Fruit fly (Drosophila melanogaster) whole organism, wandering third instar larva: ENCODE measurements around the gene CG3726.
A peak's percentile ranks its signal among the peaks of the same experiment; 100 is the strongest.
"Not testable (repeated sequence)": the region's sequence is repeated elsewhere in the genome, so short reads cannot be mapped to it uniquely, and the experiment has no call there.

ENCODE experiments used
- Abd-B ChIP-seq: fragments of >200 bp; optimal IDR thresholded peaks from 2 replicates; lab custom pipeline; 2017; ENCODE audit warnings: missing biosample characterization, missing genetic modification characterization
- CG32264 ChIP-seq: fragments of 200-800 bp; sonication (Bioruptor generic); optimal IDR thresholded peaks from 2 replicates; lab custom pipeline; 2016; ENCODE audit warnings: missing biosample characterization, missing genetic modification characterization
- CrebA ChIP-seq: fragments of 200-800 bp; sonication (Bioruptor generic); optimal IDR thresholded peaks from 2 replicates; lab custom pipeline; 2016; ENCODE audit warnings: missing biosample characterization, mild to moderate bottlenecking, missing genetic modification characterization, borderline replicate concordance
- Dfd ChIP-seq: fragments of >200 bp; optimal IDR thresholded peaks from 2 replicates; lab custom pipeline; 2017; ENCODE audit warnings: missing biosample characterization, missing genetic modification characterization
- Dif ChIP-seq: fragments of 200-275, 200-300 bp; sonication (Bioruptor generic); optimal IDR thresholded peaks from 2 replicates; lab custom pipeline; 2018; ENCODE audit warnings: missing biosample characterization, missing genetic modification characterization; ENCODE audit not compliant: partially characterized antibody
- GATAd ChIP-seq: sonication (Bioruptor generic); optimal IDR thresholded peaks from 2 replicates; lab custom pipeline; 2016; ENCODE audit warnings: missing biosample characterization, missing genetic modification characterization
- HLH106 ChIP-seq: fragments of 200-800 bp; optimal IDR thresholded peaks from 3 replicates; lab custom pipeline; 2019; ENCODE audit warnings: missing biosample characterization, mild to moderate bottlenecking, missing genetic modification characterization, moderate library complexity
- Hnf4 ChIP-seq: fragments of 200-800 bp; sonication (Bioruptor generic); optimal IDR thresholded peaks from 2 replicates; lab custom pipeline; 2016; ENCODE audit warnings: missing biosample characterization, mild to moderate bottlenecking, missing genetic modification characterization
- Hr78 ChIP-seq: fragments of >200 bp; optimal IDR thresholded peaks from 2 replicates; lab custom pipeline; 2017; ENCODE audit warnings: missing biosample characterization, missing genetic modification characterization
- Hr83 ChIP-seq: fragments of 200-300 bp; sonication (Bioruptor generic); optimal IDR thresholded peaks from 2 replicates; lab custom pipeline; 2016; ENCODE audit warnings: missing biosample characterization, mild to moderate bottlenecking, missing genetic modification characterization, moderate library complexity; ENCODE audit not compliant: poor library complexity, severe bottlenecking
- Jra ChIP-seq: sonication (Bioruptor generic); optimal IDR thresholded peaks from 2 replicates; lab custom pipeline; 2016; ENCODE audit warnings: missing biosample characterization, missing genetic modification characterization
- Myc ChIP-seq: fragments of >200 bp; optimal IDR thresholded peaks from 2 replicates; lab custom pipeline; 2017
- N ChIP-seq: fragments of >200 bp; optimal IDR thresholded peaks from 2 replicates; lab custom pipeline; 2018; ENCODE audit warnings: missing biosample characterization, missing external identifiers, missing genetic modification characterization
- OdsH ChIP-seq: fragments of 200-800 bp; sonication (Bioruptor generic); optimal IDR thresholded peaks from 2 replicates; lab custom pipeline; 2016; ENCODE audit warnings: missing biosample characterization, mild to moderate bottlenecking, missing genetic modification characterization
- Rel ChIP-seq, 2 experiments: fragments of 200-800 bp; sonication (Bioruptor generic) in 1 of 2; optimal IDR thresholded peaks; 2 replicates in 1 of 2; 3 replicates in 1 of 2; lab custom pipeline; 2016 to 2019; ENCODE audit warnings: mild to moderate bottlenecking in 2 of 2, missing biosample characterization in 2 of 2, missing genetic modification characterization in 2 of 2, moderate library complexity in 1 of 2
- Sp1 ChIP-seq: fragments of 200-800 bp; sonication (Bioruptor generic); optimal IDR thresholded peaks from 3 replicates; lab custom pipeline; 2019; ENCODE audit warnings: missing biosample characterization, mild to moderate bottlenecking, missing genetic modification characterization, moderate library complexity
- Vsx2 ChIP-seq: fragments of 200-300, 225-300 bp; sonication (Bioruptor generic); optimal IDR thresholded peaks from 2 replicates; lab custom pipeline; 2018; ENCODE audit warnings: missing biosample characterization, missing genetic modification characterization; ENCODE audit not compliant: partially characterized antibody
- br ChIP-seq: fragments of 200-800 bp; sonication (Bioruptor generic); optimal IDR thresholded peaks from 2 replicates; lab custom pipeline; 2016; ENCODE audit warnings: missing biosample characterization, missing genetic modification characterization
- brk ChIP-seq: fragments of 200-800 bp; sonication (Bioruptor generic); optimal IDR thresholded peaks from 2 replicates; lab custom pipeline; 2016; ENCODE audit warnings: missing biosample characterization, mild to moderate bottlenecking, missing genetic modification characterization
- dmrt93B ChIP-seq: fragments of 200-800 bp; sonication (Bioruptor generic); optimal IDR thresholded peaks from 2 replicates; lab custom pipeline; 2018; ENCODE audit warnings: missing biosample characterization, mild to moderate bottlenecking, missing genetic modification characterization
- dsf ChIP-seq: sonication (Bioruptor generic); optimal IDR thresholded peaks from 2 replicates; lab custom pipeline; 2016; ENCODE audit warnings: missing biosample characterization, missing genetic modification characterization, borderline replicate concordance
- ey ChIP-seq: fragments of 200-800 bp; sonication (Bioruptor generic); optimal IDR thresholded peaks from 2 replicates; lab custom pipeline; 2016; ENCODE audit warnings: missing biosample characterization, missing genetic modification characterization
- foxo ChIP-seq, 2 experiments: fragments of 200-800 bp; sonication (Bioruptor generic); optimal IDR thresholded peaks; 2 replicates in 1 of 2; 3 replicates in 1 of 2; lab custom pipeline; 2016 to 2017; ENCODE audit warnings: missing biosample characterization in 2 of 2, missing genetic modification characterization in 2 of 2
- h ChIP-seq: fragments of 200-800 bp; sonication (Bioruptor generic); optimal IDR thresholded peaks from 3 replicates; lab custom pipeline; 2016; ENCODE audit warnings: missing biosample characterization, mild to moderate bottlenecking, missing genetic modification characterization
- lola ChIP-seq: fragments of >200 bp; optimal IDR thresholded peaks from 2 replicates; lab custom pipeline; 2017; ENCODE audit warnings: missing biosample characterization, missing genetic modification characterization
- pan ChIP-seq: fragments of >200 bp; optimal IDR thresholded peaks from 2 replicates; lab custom pipeline; 2017
- psq ChIP-seq: fragments of 200-800 bp; sonication (Bioruptor generic); optimal IDR thresholded peaks from 3 replicates; lab custom pipeline; 2017; ENCODE audit warnings: missing biosample characterization, mild to moderate bottlenecking, missing genetic modification characterization, moderate library complexity
- rgr ChIP-seq: fragments of 200-800 bp; sonication (Bioruptor generic); optimal IDR thresholded peaks from 3 replicates; lab custom pipeline; 2016; ENCODE audit warnings: missing biosample characterization, mild to moderate bottlenecking, missing genetic modification characterization
- sage ChIP-seq: fragments of 200-800 bp; sonication (Bioruptor generic); optimal IDR thresholded peaks from 2 replicates; lab custom pipeline; 2016; ENCODE audit warnings: missing biosample characterization, mild to moderate bottlenecking, missing genetic modification characterization
- sv ChIP-seq: fragments of 200-800 bp; sonication (Bioruptor generic); optimal IDR thresholded peaks from 3 replicates; lab custom pipeline; 2016; ENCODE audit warnings: missing biosample characterization, missing genetic modification characterization
- tai ChIP-seq: sonication (Bioruptor generic); optimal IDR thresholded peaks from 2 replicates; lab custom pipeline; 2016; ENCODE audit warnings: missing biosample characterization, missing genetic modification characterization
- usp ChIP-seq: fragments of >200 bp; optimal IDR thresholded peaks from 2 replicates; lab custom pipeline; 2017; ENCODE audit warnings: missing biosample characterization, missing genetic modification characterization

The CG3726 gene

dm6 chrX:5932345-5932995, 15.6 kb downstream of the CG3726 start (continued):
- TF ChIP-seq rgr (GFP tag; lab: Kevin White, UChicago) = peak; percentile 47
- TF ChIP-seq Hnf4 = peak; percentile 37
- no peak for TF ChIP-seq Rel (GFP tag; optimal IDR thresholded peaks at IDR 0.05; lab: Kevin White, UChicago)
- no peak for TF ChIP-seq Rel (tag; optimal IDR thresholded peaks at IDR 0.05; lab: Kevin White, UChicago)
- no peak for TF ChIP-seq Abd-B (GFP tag; lab: Kevin White, UChicago)
- no peak for TF ChIP-seq Hr83 (GFP tag; lab: Kevin White, UChicago)
- no peak for TF ChIP-seq Hr78
- peak; percentile 51 for TF ChIP-seq br (GFP tag; lab: Kevin White, UChicago)
- TF ChIP-seq dmrt93B (GFP tag; lab: Kevin White, UChicago) = peak; percentile 43
- TF ChIP-seq dsf (GFP tag; lab: Kevin White, UChicago) = no peak
- no peak for TF ChIP-seq lola

DNA sequence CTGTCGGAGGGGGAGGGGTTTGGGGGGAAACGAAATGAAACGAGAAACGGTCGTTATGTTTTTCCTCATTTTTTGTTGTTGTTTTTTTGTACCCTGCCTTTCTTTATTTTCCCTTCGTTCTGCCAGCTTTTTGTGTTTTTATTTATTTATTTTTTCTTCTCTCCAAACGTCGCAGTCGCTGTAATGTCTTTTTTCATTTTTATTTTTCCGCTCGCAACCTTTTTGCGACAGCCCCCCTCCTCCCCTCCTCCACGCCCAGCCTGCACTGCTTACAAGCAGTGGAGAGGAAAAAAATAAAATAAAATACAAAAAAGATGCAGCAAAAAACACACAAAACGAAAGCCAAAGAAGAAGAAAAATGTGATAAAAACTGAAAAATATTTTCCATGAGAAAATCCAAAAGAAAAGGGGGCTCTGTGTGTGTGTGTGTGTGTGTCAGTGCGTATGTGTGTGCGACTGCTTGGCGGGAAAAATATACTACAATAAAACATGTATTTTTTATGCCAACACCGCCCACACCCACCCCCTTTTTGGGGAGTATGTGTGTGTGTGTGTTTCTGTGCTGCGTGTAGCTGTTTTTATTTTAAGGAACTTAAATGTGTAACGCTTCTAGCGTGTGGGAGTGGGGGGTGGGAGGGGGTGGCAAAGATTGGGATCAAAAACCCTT, 18.3 kb downstream of the CG3726 start:
- peak; percentile 63 for TF ChIP-seq Sp1
- TF ChIP-seq sage (GFP tag; lab: Kevin White, UChicago) = no peak
- TF ChIP-seq brk = no peak
- TF ChIP-seq CG32264 = no peak
- TF ChIP-seq N (GFP tag; lab: Kevin White, UChicago) = no peak
- TF ChIP-seq Hr83 (GFP tag; lab: Kevin White, UChicago) = no peak
- no peak for TF ChIP-seq br (GFP tag; lab: Kevin White, UChicago)
- no peak for TF ChIP-seq pan
- no peak for TF ChIP-seq dsf (GFP tag; lab: Kevin White, UChicago)
- no peak for TF ChIP-seq foxo (GFP tag; optimal IDR thresholded peaks at IDR 0.05; lab: Kevin White, UChicago)
- no peak for TF ChIP-seq h (GFP tag; lab: Kevin White, UChicago)
- TF ChIP-seq rgr (GFP tag; lab: Kevin White, UChicago) = no peak
- TF ChIP-seq tai (GFP tag; lab: Kevin White, UChicago) = no peak
- peak; percentile 59 for TF ChIP-seq Dfd
- TF ChIP-seq dmrt93B (GFP tag; lab: Kevin White, UChicago) = no peak
- no peak for TF ChIP-seq Dif
- no peak for TF ChIP-seq Myc (lab: Kevin White, UChicago)

DNA sequence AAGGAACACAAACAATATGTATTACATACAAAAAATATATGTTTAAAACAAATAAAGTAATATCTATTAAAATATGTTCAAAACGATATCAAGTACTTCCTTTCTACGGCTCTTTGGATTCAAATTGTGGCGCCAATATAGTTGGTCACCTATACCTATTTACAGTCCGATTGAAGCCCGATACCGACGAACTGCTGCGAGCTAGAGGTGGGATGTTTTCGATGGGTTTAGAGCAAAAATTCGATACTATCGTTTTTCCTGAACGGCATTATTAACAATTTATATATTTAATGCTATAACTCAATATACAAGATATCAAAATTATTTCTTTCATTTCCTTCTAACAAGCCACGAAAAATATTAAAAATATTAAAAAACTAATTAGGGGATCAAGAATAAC, 24.9 kb downstream of the CG3726 start:
- TF ChIP-seq sage (GFP tag; lab: Kevin White, UChicago) (peak; percentile 26), CrebA (GFP tag; lab: Kevin White, UChicago) (no peak)

- TF ChIP-seq N (GFP tag; lab: Kevin White, UChicago); dsf (GFP tag; lab: Kevin White, UChicago); brk: not testable (repeated sequence)
These were observed 25.4 kb downstream of the CG3726 start, which contains the start of gene CG12728 for dm6 chrX:5942306-5942705. TSS of gene CG12728 (plus strand) at chrX:5942606.

DNA sequence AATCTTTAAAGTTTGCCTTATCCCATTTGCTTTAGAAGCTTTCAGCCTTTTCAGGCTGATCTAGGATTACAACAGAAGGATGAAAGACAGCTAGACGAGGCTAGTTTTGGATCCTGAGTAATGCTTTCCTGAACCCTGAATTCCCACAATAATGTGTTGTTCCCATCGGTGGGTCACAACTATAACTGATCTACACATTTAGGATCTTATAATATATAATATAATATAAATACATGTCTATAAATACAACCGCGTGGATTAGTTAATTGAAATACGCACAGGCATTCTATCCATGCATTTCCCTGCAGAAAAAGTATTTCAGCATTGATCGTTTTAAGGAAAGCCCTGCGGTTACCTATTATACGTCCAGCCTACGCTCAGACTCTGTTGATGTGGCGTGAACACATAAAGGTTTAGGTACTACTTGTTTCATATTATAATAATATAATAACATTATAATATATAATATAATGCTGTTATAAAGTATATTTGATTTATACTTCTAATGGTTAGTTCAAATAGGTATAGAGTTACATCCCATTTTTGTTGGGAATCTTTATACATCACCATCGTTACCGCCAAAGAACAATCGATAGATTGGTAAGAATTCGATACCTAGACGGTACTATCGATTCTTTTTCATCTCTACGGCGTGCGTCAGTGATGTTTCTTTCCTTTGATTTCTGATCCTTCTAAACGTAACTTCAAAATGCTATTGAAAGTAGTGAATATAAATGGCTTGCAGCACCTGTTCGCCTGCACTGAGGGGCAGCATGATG, 28.3 kb downstream of the CG3726 start, which contains the start of gene CG32756:
CG32756 (plus strand) TSS at position 631 of the 779 bp plus-strand sequence.
- not testable (repeated sequence) for TF ChIP-seq br (GFP tag; lab: Kevin White, UChicago); HLH106 (tag; lab: Kevin White, UChicago); dsf (GFP tag; lab: Kevin White, UChicago)

dm6 chrX:5947870-5948498, 31.1 kb downstream of the CG3726 start, which contains the start of gene CG6041:
TSS of gene CG6041 (plus strand) at chrX:5948160.
- TF ChIP-seq Rel (GFP tag; optimal IDR thresholded peaks at IDR 0.05; lab: Kevin White, UChicago) = no peak
- no peak for TF ChIP-seq Rel (tag; optimal IDR thresholded peaks at IDR 0.05; lab: Kevin White, UChicago)
- TF ChIP-seq Sp1 = no peak
- no peak for TF ChIP-seq Jra (GFP tag; lab: Kevin White, UChicago)
- no peak for TF ChIP-seq Myc (lab: Kevin White, UChicago)
- TF ChIP-seq Vsx2 (GFP tag; lab: Kevin White, UChicago) = no peak
- no peak for TF ChIP-seq usp (GFP tag; lab: Kevin White, UChicago)
- no peak for TF ChIP-seq sv
- no peak for TF ChIP-seq Hnf4
- no peak for TF ChIP-seq h (GFP tag; lab: Kevin White, UChicago)
- TF ChIP-seq foxo (GFP tag; optimal IDR thresholded peaks at IDR 0.05; lab: Kevin White, UChicago) = no peak
- no peak for TF ChIP-seq Dif
- no peak for TF ChIP-seq dsf (GFP tag; lab: Kevin White, UChicago)
- no peak for TF ChIP-seq GATAd (GFP tag; lab: Kevin White, UChicago)
- TF ChIP-seq psq (GFP tag; lab: Kevin White, UChicago) = no peak
- no peak for TF ChIP-seq OdsH (GFP tag; lab: Kevin White, UChicago)
- no peak for TF ChIP-seq Abd-B (GFP tag; lab: Kevin White, UChicago)
- no peak for TF ChIP-seq rgr (GFP tag; lab: Kevin White, UChicago)
- no peak for TF ChIP-seq Hr83 (GFP tag; lab: Kevin White, UChicago)
- no peak for TF ChIP-seq ey (GFP tag; lab: Kevin White, UChicago)
- TF ChIP-seq br (GFP tag; lab: Kevin White, UChicago) = no peak
